Fruit fly (Drosophila melanogaster) whole organism, wandering third instar larva: Measurements from ENCODE around the gene CG32085.

Source experiments
- Abd-B ChIP-seq: fragments of >200 bp; optimal IDR thresholded peaks from 2 replicates; lab custom pipeline; 2017; ENCODE audit warnings: missing biosample characterization, missing genetic modification characterization
- CG32264 ChIP-seq: fragments of 200-800 bp; sonication (Bioruptor generic); optimal IDR thresholded peaks from 2 replicates; lab custom pipeline; 2016; ENCODE audit warnings: missing biosample characterization, missing genetic modification characterization
- CG9705 ChIP-seq: fragments of 200-800 bp; sonication (Bioruptor generic); optimal IDR thresholded peaks from 2 replicates; lab custom pipeline; 2018; ENCODE audit warnings: missing biosample characterization, mild to moderate bottlenecking, missing genetic modification characterization
- CrebA ChIP-seq: fragments of 200-800 bp; sonication (Bioruptor generic); optimal IDR thresholded peaks from 2 replicates; lab custom pipeline; 2016; ENCODE audit warnings: missing biosample characterization, mild to moderate bottlenecking, missing genetic modification characterization, borderline replicate concordance
- Dfd ChIP-seq: fragments of >200 bp; optimal IDR thresholded peaks from 2 replicates; lab custom pipeline; 2017; ENCODE audit warnings: missing biosample characterization, missing genetic modification characterization
- Dif ChIP-seq: fragments of 200-275, 200-300 bp; sonication (Bioruptor generic); optimal IDR thresholded peaks from 2 replicates; lab custom pipeline; 2018; ENCODE audit warnings: missing biosample characterization, missing genetic modification characterization; ENCODE audit not compliant: partially characterized antibody
- GATAd ChIP-seq: sonication (Bioruptor generic); optimal IDR thresholded peaks from 2 replicates; lab custom pipeline; 2016; ENCODE audit warnings: missing biosample characterization, missing genetic modification characterization
- HLH106 ChIP-seq: fragments of 200-800 bp; optimal IDR thresholded peaks from 3 replicates; lab custom pipeline; 2019; ENCODE audit warnings: missing biosample characterization, mild to moderate bottlenecking, missing genetic modification characterization, moderate library complexity
- Hnf4 ChIP-seq: fragments of 200-800 bp; sonication (Bioruptor generic); optimal IDR thresholded peaks from 2 replicates; lab custom pipeline; 2016; ENCODE audit warnings: missing biosample characterization, mild to moderate bottlenecking, missing genetic modification characterization
- Hr78 ChIP-seq: fragments of >200 bp; optimal IDR thresholded peaks from 2 replicates; lab custom pipeline; 2017; ENCODE audit warnings: missing biosample characterization, missing genetic modification characterization
- Hr83 ChIP-seq: fragments of 200-300 bp; sonication (Bioruptor generic); optimal IDR thresholded peaks from 2 replicates; lab custom pipeline; 2016; ENCODE audit warnings: missing biosample characterization, mild to moderate bottlenecking, missing genetic modification characterization, moderate library complexity; ENCODE audit not compliant: poor library complexity, severe bottlenecking
- Jra ChIP-seq: sonication (Bioruptor generic); optimal IDR thresholded peaks from 2 replicates; lab custom pipeline; 2016; ENCODE audit warnings: missing biosample characterization, missing genetic modification characterization
- Mio ChIP-seq: sonication (Bioruptor generic); optimal IDR thresholded peaks from 2 replicates; lab custom pipeline; 2016; ENCODE audit warnings: missing biosample characterization, missing genetic modification characterization
- Myc ChIP-seq: fragments of >200 bp; optimal IDR thresholded peaks from 2 replicates; lab custom pipeline; 2017
- N ChIP-seq: fragments of >200 bp; optimal IDR thresholded peaks from 2 replicates; lab custom pipeline; 2018; ENCODE audit warnings: missing biosample characterization, missing external identifiers, missing genetic modification characterization
- OdsH ChIP-seq: fragments of 200-800 bp; sonication (Bioruptor generic); optimal IDR thresholded peaks from 2 replicates; lab custom pipeline; 2016; ENCODE audit warnings: missing biosample characterization, mild to moderate bottlenecking, missing genetic modification characterization
- Sp1 ChIP-seq: fragments of 200-800 bp; sonication (Bioruptor generic); optimal IDR thresholded peaks from 3 replicates; lab custom pipeline; 2019; ENCODE audit warnings: missing biosample characterization, mild to moderate bottlenecking, missing genetic modification characterization, moderate library complexity
- Vsx2 ChIP-seq: fragments of 200-300, 225-300 bp; sonication (Bioruptor generic); optimal IDR thresholded peaks from 2 replicates; lab custom pipeline; 2018; ENCODE audit warnings: missing biosample characterization, missing genetic modification characterization; ENCODE audit not compliant: partially characterized antibody
- br ChIP-seq: fragments of 200-800 bp; sonication (Bioruptor generic); optimal IDR thresholded peaks from 2 replicates; lab custom pipeline; 2016; ENCODE audit warnings: missing biosample characterization, missing genetic modification characterization
- brk ChIP-seq: fragments of 200-800 bp; sonication (Bioruptor generic); optimal IDR thresholded peaks from 2 replicates; lab custom pipeline; 2016; ENCODE audit warnings: missing biosample characterization, mild to moderate bottlenecking, missing genetic modification characterization
- dl ChIP-seq, 2 experiments: fragments of 175-275, 200-275 bp in 1 of 2; fragments of 200-275 bp in 1 of 2; sonication (Bioruptor generic); optimal IDR thresholded peaks; lab custom pipeline; 2018; ENCODE audit warnings: mild to moderate bottlenecking in 2 of 2, missing biosample characterization in 2 of 2, missing genetic modification characterization in 2 of 2, moderate library complexity in 2 of 2; ENCODE audit not compliant: partially characterized antibody in 2 of 2, insufficient read depth in 1 of 2
- dmrt93B ChIP-seq: fragments of 200-800 bp; sonication (Bioruptor generic); optimal IDR thresholded peaks from 2 replicates; lab custom pipeline; 2018; ENCODE audit warnings: missing biosample characterization, mild to moderate bottlenecking, missing genetic modification characterization
- dsf ChIP-seq: sonication (Bioruptor generic); optimal IDR thresholded peaks from 2 replicates; lab custom pipeline; 2016; ENCODE audit warnings: missing biosample characterization, missing genetic modification characterization, borderline replicate concordance
- ey ChIP-seq: fragments of 200-800 bp; sonication (Bioruptor generic); optimal IDR thresholded peaks from 2 replicates; lab custom pipeline; 2016; ENCODE audit warnings: missing biosample characterization, missing genetic modification characterization
- foxo ChIP-seq, 2 experiments: fragments of 200-800 bp; sonication (Bioruptor generic); optimal IDR thresholded peaks; 2 replicates in 1 of 2; 3 replicates in 1 of 2; lab custom pipeline; 2016 to 2017; ENCODE audit warnings: missing biosample characterization in 2 of 2, missing genetic modification characterization in 2 of 2
- fru ChIP-seq: fragments of 200-800 bp; sonication (Bioruptor generic); optimal IDR thresholded peaks from 3 replicates; lab custom pipeline; 2016; ENCODE audit warnings: missing biosample characterization, mild to moderate bottlenecking, missing genetic modification characterization
- h ChIP-seq: fragments of 200-800 bp; sonication (Bioruptor generic); optimal IDR thresholded peaks from 3 replicates; lab custom pipeline; 2016; ENCODE audit warnings: missing biosample characterization, mild to moderate bottlenecking, missing genetic modification characterization
- jim ChIP-seq: fragments of 175-275, 200-325 bp; sonication (Bioruptor generic); optimal IDR thresholded peaks from 2 replicates; lab custom pipeline; 2016; ENCODE audit warnings: missing biosample characterization, mild to moderate bottlenecking, missing genetic modification characterization
- lola ChIP-seq: fragments of >200 bp; optimal IDR thresholded peaks from 2 replicates; lab custom pipeline; 2017; ENCODE audit warnings: missing biosample characterization, missing genetic modification characterization
- pan ChIP-seq: fragments of >200 bp; optimal IDR thresholded peaks from 2 replicates; lab custom pipeline; 2017
- psq ChIP-seq: fragments of 200-800 bp; sonication (Bioruptor generic); optimal IDR thresholded peaks from 3 replicates; lab custom pipeline; 2017; ENCODE audit warnings: missing biosample characterization, mild to moderate bottlenecking, missing genetic modification characterization, moderate library complexity
- rgr ChIP-seq: fragments of 200-800 bp; sonication (Bioruptor generic); optimal IDR thresholded peaks from 3 replicates; lab custom pipeline; 2016; ENCODE audit warnings: missing biosample characterization, mild to moderate bottlenecking, missing genetic modification characterization
- sage ChIP-seq: fragments of 200-800 bp; sonication (Bioruptor generic); optimal IDR thresholded peaks from 2 replicates; lab custom pipeline; 2016; ENCODE audit warnings: missing biosample characterization, mild to moderate bottlenecking, missing genetic modification characterization
- sv ChIP-seq: fragments of 200-800 bp; sonication (Bioruptor generic); optimal IDR thresholded peaks from 3 replicates; lab custom pipeline; 2016; ENCODE audit warnings: missing biosample characterization, missing genetic modification characterization
- tai ChIP-seq: sonication (Bioruptor generic); optimal IDR thresholded peaks from 2 replicates; lab custom pipeline; 2016; ENCODE audit warnings: missing biosample characterization, missing genetic modification characterization
- usp ChIP-seq: fragments of >200 bp; optimal IDR thresholded peaks from 2 replicates; lab custom pipeline; 2017; ENCODE audit warnings: missing biosample characterization, missing genetic modification characterization
- woc ChIP-seq: sonication (Bioruptor generic); optimal IDR thresholded peaks from 2 replicates; lab custom pipeline; 2016; ENCODE audit warnings: missing biosample characterization, mild to moderate bottlenecking, missing genetic modification characterization

The CG32085 gene

DNA sequence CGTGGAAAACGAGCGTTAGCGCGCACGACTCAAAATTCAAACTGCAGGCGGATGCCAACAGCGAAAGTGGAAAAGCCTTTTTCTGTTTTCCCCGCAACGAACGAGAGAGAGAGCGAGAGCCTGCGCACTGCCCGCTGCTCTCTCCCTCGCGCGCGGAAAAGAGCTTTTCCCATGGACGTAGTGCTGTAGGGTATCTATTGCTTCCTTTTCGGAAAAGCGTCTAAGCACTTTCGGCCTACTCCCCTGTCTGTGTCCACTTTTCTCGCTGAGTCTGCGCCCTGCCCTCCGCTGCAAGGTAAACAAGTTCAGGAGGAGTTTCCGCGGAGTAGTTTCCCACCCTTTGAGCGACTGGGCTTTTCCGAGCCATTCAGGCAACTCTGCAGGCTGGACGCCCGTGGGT, at the start of gene CG32085:
TSS of gene CG32085 (minus strand) at position 47 of the 400 bp plus-strand sequence.
- TF ChIP-seq sage (GFP tag; lab: Kevin White, UChicago) (no peak), Vsx2 (peak; percentile 33), fru (peak; percentile 11), foxo (GFP tag; optimal IDR thresholded peaks at IDR 0.05; lab: Kevin White, UChicago) (peak in 1 of 2 experiments; percentile 38), dsf (GFP tag; lab: Kevin White, UChicago) (no peak), tai (no peak), Jra (GFP tag; lab: Kevin White, UChicago) (no peak), N (GFP tag; lab: Kevin White, UChicago) (no peak), sv (peak; percentile 52), jim (GFP tag; lab: Kevin White, UChicago) (no peak)

DNA sequence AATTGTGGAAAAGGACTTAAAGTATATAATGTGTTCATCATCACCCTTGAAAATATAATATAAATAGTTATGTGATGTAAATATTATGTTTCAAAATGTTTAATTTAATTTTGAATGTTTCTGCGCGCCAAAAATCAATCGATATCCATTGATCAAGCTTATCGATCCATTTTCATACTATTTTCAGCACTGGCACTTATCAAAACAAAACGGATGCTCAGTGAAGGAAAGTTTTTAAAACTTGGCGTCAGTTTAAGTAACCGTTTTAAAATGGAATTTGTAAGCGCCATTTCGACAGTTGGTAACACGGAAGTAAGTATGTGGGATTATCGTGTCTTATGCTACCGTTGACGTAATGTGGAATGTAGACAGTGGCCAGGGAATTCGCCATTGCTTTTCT, 48.0 kb upstream of the CG32085 start, which contains the start of gene sunn:
TSS of gene sunn (plus strand) at position 202 of the 400 bp plus-strand sequence.
- TF ChIP-seq sv (no peak), usp (no peak), CrebA (GFP tag; lab: Kevin White, UChicago) (no peak), N (GFP tag; lab: Kevin White, UChicago) (no peak)

dm6 chr3L:11721498-11721946, 41.4 kb upstream of the CG32085 start:
- TF ChIP-seq Mio (GFP tag; lab: Kevin White, UChicago) (no peak), CG9705 (GFP tag; lab: Kevin White, UChicago) (no peak), GATAd (GFP tag; lab: Kevin White, UChicago) (no peak), jim (GFP tag; lab: Kevin White, UChicago) (no peak), psq (GFP tag; lab: Kevin White, UChicago) (peak; percentile 5), Dfd (GFP tag; lab: Kevin White, UChicago) (no peak), woc (no peak), lola (no peak), Jra (GFP tag; lab: Kevin White, UChicago) (peak; percentile 43), CG32264 (no peak), Hr78 (GFP tag; lab: Kevin White, UChicago) (no peak), sage (GFP tag; lab: Kevin White, UChicago) (no peak), Dif (GFP tag; lab: Kevin White, UChicago) (no peak), Hnf4 (peak; percentile 44), CrebA (GFP tag; lab: Kevin White, UChicago) (no peak), N (GFP tag; lab: Kevin White, UChicago) (no peak), Sp1 (GFP tag; lab: Kevin White, UChicago) (no peak), Hr83 (no peak), Abd-B (GFP tag; lab: Kevin White, UChicago) (no peak), dl (GFP tag; optimal IDR thresholded peaks at IDR 0.05; lab: Kevin White, UChicago; ENCODE audit: insufficient read depth in 1 of 2, partially characterized antibody in 2 of 2) (no peak), Myc (no peak), usp (no peak), ey (GFP tag; lab: Kevin White, UChicago) (peak; percentile 45), tai (no peak), foxo (GFP tag; optimal IDR thresholded peaks at IDR 0.05; lab: Kevin White, UChicago) (peak in 1 of 2 experiments; percentile 31), h (GFP tag; lab: Kevin White, UChicago) (peak; percentile 50), rgr (GFP tag; lab: Kevin White, UChicago) (peak; percentile 39), HLH106 (tag; lab: Kevin White, UChicago) (peak; percentile 45), dsf (GFP tag; lab: Kevin White, UChicago) (no peak), dmrt93B (GFP tag; lab: Kevin White, UChicago) (no peak), Vsx2 (no peak), br (GFP tag; lab: Kevin White, UChicago) (peak; percentile 27), pan (lab: Kevin White, UChicago) (no peak), sv (no peak), fru (peak; percentile 37), brk (GFP tag; lab: Kevin White, UChicago) (no peak), OdsH (GFP tag; lab: Kevin White, UChicago) (peak; percentile 33)
- TF ChIP-seq, all 38 proteins: peak for 11
